Worm (Caenorhabditis elegans): Measurements from ENCODE around the gene zip-10.
A peak's percentile ranks its signal among the peaks of the same experiment; 100 is the strongest.

zip-10 gene

DNA sequence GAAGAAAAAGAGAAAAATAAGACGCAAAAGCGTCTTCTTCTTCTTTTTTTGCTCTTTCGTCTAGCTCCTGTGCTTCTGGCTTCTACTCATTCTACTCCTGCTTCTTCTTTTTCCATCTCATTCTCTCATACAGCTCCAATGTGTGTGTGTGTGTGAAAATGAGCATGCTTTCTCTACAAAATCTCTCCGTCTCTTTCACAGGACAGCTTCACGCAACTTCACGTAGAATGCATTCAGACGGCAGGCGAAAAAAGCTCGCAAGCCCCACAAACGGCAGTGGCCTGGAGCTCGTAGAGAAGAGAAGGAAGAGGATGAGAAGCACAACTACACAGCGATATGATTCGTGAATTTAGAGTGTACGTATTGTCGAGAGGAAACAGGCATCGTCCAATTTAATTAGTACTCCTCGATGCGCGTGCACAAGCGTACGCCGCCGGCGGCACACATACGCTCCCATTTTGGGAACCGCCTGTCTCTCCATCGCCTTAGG lies 9.2 kb downstream of the zip-10 start (continued):
- TF ChIP-seq Y55F3AM.14 (GFP tag; optimal IDR thresholded peaks at IDR 0.05), result no peak
- TF ChIP-seq peb-1 (tag; optimal IDR thresholded peaks at IDR 0.05), result no peak
- TF ChIP-seq unc-62 (GFP tag; optimal IDR thresholded peaks at IDR 0.05), result no peak
- TF ChIP-seq nhr-129 (tag; optimal IDR thresholded peaks at IDR 0.05), result peak; percentile 81

DNA sequence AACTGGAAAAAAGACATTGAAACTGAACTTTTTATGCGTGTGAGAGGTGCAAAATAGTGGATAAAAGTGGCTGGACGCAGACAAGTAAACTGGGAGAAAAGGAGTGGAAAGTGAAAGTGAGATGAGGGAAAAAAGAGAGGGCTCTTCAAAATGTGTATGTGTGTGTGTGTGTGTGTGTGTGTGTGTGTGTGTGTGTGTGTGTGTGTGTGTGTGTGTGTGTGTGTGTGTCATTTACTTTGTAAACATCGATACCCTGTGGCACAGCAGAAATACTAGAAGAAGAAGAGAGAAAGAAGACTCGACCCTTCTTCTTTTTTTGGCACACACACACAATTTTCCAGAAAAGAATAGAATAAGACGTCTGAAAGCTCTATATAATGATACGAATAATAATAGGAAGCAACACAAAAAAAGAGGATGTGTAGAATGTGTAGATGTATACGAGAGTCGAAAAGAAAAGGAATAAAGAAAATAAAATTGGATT lies 11.9 kb downstream of the zip-10 start:
- TF ChIP-seq peb-1 (tag; optimal IDR thresholded peaks at IDR 0.05) (no peak), nhr-23 (tag; optimal IDR thresholded peaks at IDR 0.05) (no peak), aly-2 (tag; optimal IDR thresholded peaks at IDR 0.05) (no peak), gmeb-1 (tag; optimal IDR thresholded peaks at IDR 0.05) (no peak), zag-1 (tag; optimal IDR thresholded peaks at IDR 0.05) (peak; percentile 81), R02D3.7 (tag; optimal IDR thresholded peaks at IDR 0.05) (no peak), mdl-1 (tag; optimal IDR thresholded peaks at IDR 0.05) (peak in 1 of 2 experiments; percentile 11), skn-1 (tag; optimal IDR thresholded peaks at IDR 0.05) (no peak), lin-13 (GFP tag; optimal IDR thresholded peaks at IDR 0.05) (no peak), blmp-1 (tag; optimal IDR thresholded peaks at IDR 0.05; ENCODE audit: insufficient read depth) (peak; percentile 58), nhr-129 (tag; optimal IDR thresholded peaks at IDR 0.05) (peak; percentile 80), nhr-6 (tag; optimal IDR thresholded peaks at IDR 0.05) (peak; percentile 53), sma-3 (GFP tag; optimal IDR thresholded peaks at IDR 0.05) (no peak), elt-1 (tag; optimal IDR thresholded peaks at IDR 0.05) (no peak), nhr-11 (tag; optimal IDR thresholded peaks at IDR 0.05) (peak; percentile 42), nhr-10 (tag; optimal IDR thresholded peaks at IDR 0.05) (no peak), nhr-21 (tag; optimal IDR thresholded peaks at IDR 0.05) (no peak), ztf-11 (tag; optimal IDR thresholded peaks at IDR 0.05) (no peak), sma-9 (GFP tag; optimal IDR thresholded peaks at IDR 0.05) (peak; percentile 43), sma-9 (tag; optimal IDR thresholded peaks at IDR 0.05) (no peak), C34F6.9 (tag; optimal IDR thresholded peaks at IDR 0.05) (peak; percentile 69), nhr-77 (tag; optimal IDR thresholded peaks at IDR 0.05) (no peak), dmd-4 (tag; optimal IDR thresholded peaks at IDR 0.05) (no peak), egl-27 (tag; optimal IDR thresholded peaks at IDR 0.05) (peak; percentile 42), nhr-12 (tag; optimal IDR thresholded peaks at IDR 0.05) (no peak), lin-39 (tag; optimal IDR thresholded peaks at IDR 0.05) (no peak), mab-5 (tag; optimal IDR thresholded peaks at IDR 0.05) (peak; percentile 62), nhr-237 (tag; optimal IDR thresholded peaks at IDR 0.05) (no peak), nhr-25 (tag; optimal IDR thresholded peaks at IDR 0.05) (no peak), unc-55 (GFP tag; optimal IDR thresholded peaks at IDR 0.05) (peak; percentile 85), Y55F3AM.14 (GFP tag; optimal IDR thresholded peaks at IDR 0.05) (peak; percentile 69), elt-3 (tag; optimal IDR thresholded peaks at IDR 0.05) (no peak), ceh-16 (tag; optimal IDR thresholded peaks at IDR 0.05) (no peak), alr-1 (tag; optimal IDR thresholded peaks at IDR 0.05) (no peak), lin-11 (tag; optimal IDR thresholded peaks at IDR 0.05) (no peak), ZK546.5 (tag; optimal IDR thresholded peaks at IDR 0.05) (no peak), snpc-4 (tag; optimal IDR thresholded peaks at IDR 0.05) (peak; percentile 43), ceh-82 (tag; optimal IDR thresholded peaks at IDR 0.05) (no peak), sem-4 (tag; optimal IDR thresholded peaks at IDR 0.05) (peak; percentile 46), ztf-4 (tag; optimal IDR thresholded peaks at IDR 0.05) (peak; percentile 83), mbf-1 (tag; optimal IDR thresholded peaks at IDR 0.05) (no peak), lsy-2 (tag; optimal IDR thresholded peaks at IDR 0.05) (peak; percentile 7 to 54), ztf-1 (GFP tag; conservative IDR thresholded peaks at IDR 0.05) (no peak), crh-2 (tag; optimal IDR thresholded peaks at IDR 0.05) (peak; percentile 70), ama-1 (optimal IDR thresholded peaks at IDR 0.05) (no peak), F13H6.1 (tag; optimal IDR thresholded peaks at IDR 0.05) (peak; percentile 90), fos-1 (tag; optimal IDR thresholded peaks at IDR 0.05) (no peak), unc-39 (tag; optimal IDR thresholded peaks at IDR 0.05) (no peak), unc-62 (GFP tag; optimal IDR thresholded peaks at IDR 0.05) (no peak)

Data from whole organism, L2 larva.